Fruit fly (Drosophila melanogaster): ENCODE data around the gene CG31954.

CG31954 gene

dm6 chr2L:3478034-3478880 lies 31.6 kb downstream of the CG31954 start, which contains the start of gene Thor (continued):
- peak; percentile 54 for TF ChIP-seq CG2202 (tag; optimal IDR thresholded peaks at IDR 0.05)
- peak; percentile 64 for TF ChIP-seq fd64A (GFP tag; optimal IDR thresholded peaks at IDR 0.05)
- TF ChIP-seq unc-4 (GFP tag; IDR thresholded peaks at IDR 0.05; ENCODE audit: partially characterized antibody), result peak; percentile 39; the same call in 1 of the 2 replicates
- TF ChIP-seq ranshi (GFP tag; IDR thresholded peaks at IDR 0.05), result peak; percentile 71; the same call in 1 of the 2 replicates
- peak; percentile 12 for TF ChIP-seq Lhr (GFP tag; optimal IDR thresholded peaks at IDR 0.05)
- TF ChIP-seq ato (GFP tag; IDR thresholded peaks at IDR 0.05; ENCODE audit: partially characterized antibody), result peak; percentile 52
- TF ChIP-seq vnd (GFP tag; IDR thresholded peaks at IDR 0.05; ENCODE audit: partially characterized antibody), result no peak
- TF ChIP-seq CG12236 (GFP tag; optimal IDR thresholded peaks at IDR 0.05), result peak; percentile 46
- peak; percentile 13 for TF ChIP-seq CG4820 (GFP tag; optimal IDR thresholded peaks at IDR 0.05)
- peak; percentile 71 for TF ChIP-seq gcm2 (GFP tag; optimal IDR thresholded peaks at IDR 0.05)
- TF ChIP-seq CG7963 (GFP tag; IDR thresholded peaks at IDR 0.05; ENCODE audit: partially characterized antibody), result no peak
- TF ChIP-seq Awh (GFP tag; IDR thresholded peaks at IDR 0.05), result peak; percentile 87
- TF ChIP-seq CG17912 (GFP tag; optimal IDR thresholded peaks at IDR 0.05), result no peak
- TF ChIP-seq CG8944 (GFP tag; optimal IDR thresholded peaks at IDR 0.05), result peak; percentile 26
- no peak for TF ChIP-seq Ptx1 (GFP tag; IDR thresholded peaks at IDR 0.05)
- TF ChIP-seq CG10979 (tag; optimal IDR thresholded peaks at IDR 0.05), result peak; percentile 50
- peak; percentile 74 for TF ChIP-seq CG8924 (tag; optimal IDR thresholded peaks at IDR 0.05)
- peak; percentile 21 for TF ChIP-seq Spps (tag; optimal IDR thresholded peaks at IDR 0.05)
- TF ChIP-seq Drgx (GFP tag; IDR thresholded peaks at IDR 0.05), result peak; percentile 67
- peak; percentile 32 for TF ChIP-seq CG10654 (GFP tag; optimal IDR thresholded peaks at IDR 0.05)
- peak; percentile 37 for TF ChIP-seq CG4617 (GFP tag; optimal IDR thresholded peaks at IDR 0.05; ENCODE audit: borderline replicate concordance)
- peak; percentile 51 for TF ChIP-seq CG6683 (GFP tag; optimal IDR thresholded peaks at IDR 0.05)
- TF ChIP-seq sr (GFP tag; IDR thresholded peaks at IDR 0.05), result peak; percentile 84
- peak; percentile 50 for TF ChIP-seq Atf-2 (GFP tag; optimal IDR thresholded peaks at IDR 0.05)
- peak; percentile 80 for TF ChIP-seq zfh1 (GFP tag; IDR thresholded peaks at IDR 0.05)
- peak; percentile 73 for TF ChIP-seq slbo (GFP tag; IDR thresholded peaks at IDR 0.05)
- peak; percentile 52 for TF ChIP-seq Mes4 (GFP tag; optimal IDR thresholded peaks at IDR 0.05)
- no peak for TF ChIP-seq jigr1 (GFP tag; IDR thresholded peaks at IDR 0.05)
- TF ChIP-seq seq (GFP tag; IDR thresholded peaks at IDR 0.05), result peak; percentile 86
- TF ChIP-seq zf30C (GFP tag; optimal IDR thresholded peaks at IDR 0.05), result peak; percentile 29
- peak; percentile 26 for TF ChIP-seq pnt (GFP tag; optimal IDR thresholded peaks at IDR 0.05)
- TF ChIP-seq Bteb2 (GFP tag; optimal IDR thresholded peaks at IDR 0.05), result peak; percentile 72
- peak; percentile 82 for TF ChIP-seq wek (GFP tag; optimal IDR thresholded peaks at IDR 0.05)
- peak; percentile 74 for TF ChIP-seq bowl (GFP tag; IDR thresholded peaks at IDR 0.05)
- TF ChIP-seq CG30403 (GFP tag; optimal IDR thresholded peaks at IDR 0.05), result peak; percentile 26
- peak; percentile 13; the same call in 1 of the 2 replicates for TF ChIP-seq CG7372 (GFP tag; IDR thresholded peaks at IDR 0.05)
- TF ChIP-seq sisA (GFP tag; IDR thresholded peaks at IDR 0.05), result peak; percentile 45
- peak; percentile 58 for TF ChIP-seq Blimp-1 (GFP tag; optimal IDR thresholded peaks at IDR 0.05)
- peak; percentile 76 for TF ChIP-seq btn (GFP tag; optimal IDR thresholded peaks at IDR 0.05)
- TF ChIP-seq CG6689 (GFP tag; IDR thresholded peaks at IDR 0.05), result no peak
- TF ChIP-seq croc (GFP tag; conservative IDR thresholded peaks at IDR 0.05), result no peak
- no peak for TF ChIP-seq CG6654 (GFP tag; optimal IDR thresholded peaks at IDR 0.05)
- peak; percentile 69 for TF ChIP-seq CG10209 (GFP tag; optimal IDR thresholded peaks at IDR 0.05)
- no peak for TF ChIP-seq Doc2 (GFP tag; IDR thresholded peaks at IDR 0.05)
- peak; percentile 75 for TF ChIP-seq pb (GFP tag; optimal IDR thresholded peaks at IDR 0.05)
- peak; percentile 21 for TF ChIP-seq CG10274 (GFP tag; optimal IDR thresholded peaks at IDR 0.05)
- TF ChIP-seq B-H2 (GFP tag; optimal IDR thresholded peaks at IDR 0.05), result peak; percentile 82
- peak; percentile 41 for TF ChIP-seq gcm (GFP tag; optimal IDR thresholded peaks at IDR 0.05)
- no peak for TF ChIP-seq CG9215 (GFP tag; IDR thresholded peaks at IDR 0.05)
